Fruit fly (Drosophila melanogaster) Kc167 (cell line): ENCODE measurements around the gene Dyro.

Experiments
- Myc ChIP-seq: fragments of >200 bp; optimal IDR thresholded peaks from 2 replicates; lab custom pipeline; 2017; ENCODE audit warnings: missing external identifiers
- Sin3A ChIP-seq: fragments of >200 bp; optimal IDR thresholded peaks from 2 replicates; lab custom pipeline; 2018; ENCODE audit warnings: missing external identifiers
- h ChIP-seq: fragments of >200 bp; optimal IDR thresholded peaks from 3 replicates; lab custom pipeline; 2018; ENCODE audit warnings: missing external identifiers
- insv ChIP-seq: fragments of >200 bp; optimal IDR thresholded peaks from 3 replicates; lab custom pipeline; 2018; ENCODE audit warnings: missing external identifiers
- psq ChIP-seq: fragments of >200 bp; optimal IDR thresholded peaks from 2 replicates; lab custom pipeline; 2017; ENCODE audit warnings: missing external identifiers
- ttk ChIP-seq: sonication (Bioruptor generic); optimal IDR thresholded peaks from 2 replicates; lab custom pipeline; 2017; ENCODE audit warnings: missing external identifiers

Gene Dyro

dm6 chr3L:11295777-11296149, at the start of gene Dyro:
Gene Dyro, minus strand, starts transcription at chr3L:11295919.
- TF ChIP-seq psq (lab: Kevin White, UChicago) (no peak), Myc (no peak), insv (lab: Kevin White, UChicago) (no peak), ttk (lab: Kevin White, UChicago) (no peak), h (lab: Kevin White, UChicago) (no peak), Sin3A (lab: Kevin White, UChicago) (no peak)

- TF ChIP-seq Myc, result no peak
- no peak for TF ChIP-seq ttk (lab: Kevin White, UChicago)
- TF ChIP-seq psq (lab: Kevin White, UChicago), result no peak
- no peak for TF ChIP-seq Sin3A (lab: Kevin White, UChicago)
- TF ChIP-seq insv (lab: Kevin White, UChicago), result no peak
- no peak for TF ChIP-seq h (lab: Kevin White, UChicago)
Measured at dm6 chr3L:11344485-11345270, 49.0 kb upstream of the Dyro start.

dm6 chr3L:11343633-11344210, 48.0 kb upstream of the Dyro start:
- TF ChIP-seq Sin3A (lab: Kevin White, UChicago) (no peak), h (lab: Kevin White, UChicago) (no peak), ttk (lab: Kevin White, UChicago) (no peak), Myc (no peak), insv (lab: Kevin White, UChicago) (no peak), psq (lab: Kevin White, UChicago) (no peak)

- TF ChIP-seq psq (lab: Kevin White, UChicago), result no peak
- TF ChIP-seq ttk (lab: Kevin White, UChicago), result no peak
- no peak for TF ChIP-seq insv (lab: Kevin White, UChicago)
- TF ChIP-seq h (lab: Kevin White, UChicago), result no peak
- no peak for TF ChIP-seq Sin3A (lab: Kevin White, UChicago)
- no peak for TF ChIP-seq Myc
Measured at dm6 chr3L:11342533-11343065, 46.9 kb upstream of the Dyro start.

- TF ChIP-seq Sin3A (lab: Kevin White, UChicago) (no peak), psq (lab: Kevin White, UChicago) (no peak), Myc (no peak), h (lab: Kevin White, UChicago) (no peak), ttk (lab: Kevin White, UChicago) (no peak)
Measured at dm6 chr3L:11341920-11342319, 46.2 kb upstream of the Dyro start.

dm6 chr3L:11339276-11339675, 43.6 kb upstream of the Dyro start:
- TF ChIP-seq psq (lab: Kevin White, UChicago) (no peak), h (lab: Kevin White, UChicago) (no peak), ttk (lab: Kevin White, UChicago) (no peak), Sin3A (lab: Kevin White, UChicago) (no peak), insv (lab: Kevin White, UChicago) (no peak), Myc (no peak)

dm6 chr3L:11337674-11338073, 42.0 kb upstream of the Dyro start:
- TF ChIP-seq Myc, result no peak

dm6 chr3L:11336094-11336756, 40.5 kb upstream of the Dyro start:
- TF ChIP-seq insv (lab: Kevin White, UChicago), result no peak
- no peak for TF ChIP-seq h (lab: Kevin White, UChicago)
- TF ChIP-seq psq (lab: Kevin White, UChicago), result no peak
- TF ChIP-seq Sin3A (lab: Kevin White, UChicago), result no peak
- TF ChIP-seq Myc, result no peak

- TF ChIP-seq Myc (no peak), Sin3A (lab: Kevin White, UChicago) (no peak), insv (lab: Kevin White, UChicago) (no peak), h (lab: Kevin White, UChicago) (no peak), ttk (lab: Kevin White, UChicago) (no peak), psq (lab: Kevin White, UChicago) (no peak)
Measured at dm6 chr3L:11333986-11334385, 38.3 kb upstream of the Dyro start.

dm6 chr3L:11329014-11329469, 33.3 kb upstream of the Dyro start:
- no peak for TF ChIP-seq ttk (lab: Kevin White, UChicago)
- TF ChIP-seq Myc, result no peak
- no peak for TF ChIP-seq insv (lab: Kevin White, UChicago)
- no peak for TF ChIP-seq Sin3A (lab: Kevin White, UChicago)
- no peak for TF ChIP-seq psq (lab: Kevin White, UChicago)
- no peak for TF ChIP-seq h (lab: Kevin White, UChicago)

dm6 chr3L:11328015-11328680, 32.4 kb upstream of the Dyro start:
- TF ChIP-seq h (lab: Kevin White, UChicago), result no peak
- TF ChIP-seq Myc, result no peak
